Fruit fly (Drosophila melanogaster) whole organism, wandering third instar larva: Measurements from ENCODE around the gene ash2.

Experiments
- Abd-B ChIP-seq: fragments of >200 bp; optimal IDR thresholded peaks from 2 replicates; lab custom pipeline; 2017; ENCODE audit warnings: missing biosample characterization, missing genetic modification characterization
- CG32264 ChIP-seq: fragments of 200-800 bp; sonication (Bioruptor generic); optimal IDR thresholded peaks from 2 replicates; lab custom pipeline; 2016; ENCODE audit warnings: missing biosample characterization, missing genetic modification characterization
- Hr78 ChIP-seq: fragments of >200 bp; optimal IDR thresholded peaks from 2 replicates; lab custom pipeline; 2017; ENCODE audit warnings: missing biosample characterization, missing genetic modification characterization
- Mio ChIP-seq: sonication (Bioruptor generic); optimal IDR thresholded peaks from 2 replicates; lab custom pipeline; 2016; ENCODE audit warnings: missing biosample characterization, missing genetic modification characterization
- dl ChIP-seq, 2 experiments: fragments of 175-275, 200-275 bp in 1 of 2; fragments of 200-275 bp in 1 of 2; sonication (Bioruptor generic); optimal IDR thresholded peaks; lab custom pipeline; 2018; ENCODE audit warnings: mild to moderate bottlenecking in 2 of 2, missing biosample characterization in 2 of 2, missing genetic modification characterization in 2 of 2, moderate library complexity in 2 of 2; ENCODE audit not compliant: partially characterized antibody in 2 of 2, insufficient read depth in 1 of 2
- pan ChIP-seq: fragments of >200 bp; optimal IDR thresholded peaks from 2 replicates; lab custom pipeline; 2017
- sage ChIP-seq: fragments of 200-800 bp; sonication (Bioruptor generic); optimal IDR thresholded peaks from 2 replicates; lab custom pipeline; 2016; ENCODE audit warnings: missing biosample characterization, mild to moderate bottlenecking, missing genetic modification characterization

- TF ChIP-seq pan (lab: Kevin White, UChicago), result no peak
- no peak for TF ChIP-seq Mio (GFP tag; lab: Kevin White, UChicago)
- no peak for TF ChIP-seq Hr78
- TF ChIP-seq CG32264 (GFP tag; lab: Kevin White, UChicago), result no peak
- TF ChIP-seq sage (GFP tag; lab: Kevin White, UChicago), result no peak
- TF ChIP-seq Abd-B, result no peak
- TF ChIP-seq dl (GFP tag; optimal IDR thresholded peaks at IDR 0.05; lab: Kevin White, UChicago; ENCODE audit: insufficient read depth in 1 of 2, partially characterized antibody in 2 of 2), result no peak
These were observed 15.6 kb upstream of the ash2 start for dm6 chr3R:24634312-24634711.
